Worm (Caenorhabditis elegans): ENCODE measurements around the gene arf-1.

- no peak for TF ChIP-seq nhr-42 (GFP tag; IDR thresholded peaks at IDR 0.05)
- TF ChIP-seq dmd-8 (GFP tag; IDR thresholded peaks at IDR 0.05) = no peak
- no peak for TF ChIP-seq ama-1 (optimal IDR thresholded peaks at IDR 0.05)
- TF ChIP-seq snpc-4 (tag; optimal IDR thresholded peaks at IDR 0.05) = no peak
- no peak for TF ChIP-seq unc-62 (GFP tag; optimal IDR thresholded peaks at IDR 0.05 in 1 of 2)
- TF ChIP-seq unc-62 (tag; optimal IDR thresholded peaks at IDR 0.05) = no peak
These were observed 40.5 kb upstream of the arf-1 start for ce11 chrIII:5674196-5674595.

Data from whole organism, L4 larva.